Worm (Caenorhabditis elegans) whole organism, dauer: Measurements from ENCODE around the gene rpn-11.

ENCODE experiments used
- unc-62 ChIP-seq: sonication (generic microtip); optimal IDR thresholded peaks from 2 replicates; lab custom pipeline; 2017; ENCODE audit warnings: missing biosample characterization, missing genetic modification reagents, missing genetic modification characterization

rpn-11 gene

ce11 chrII:4038541-4038940 is 5.8 kb downstream of the rpn-11 start, which contains the start of gene pqn-48:
pqn-48 (plus strand) TSS chrII:4038884.
- TF ChIP-seq unc-62, result no peak

- no peak for TF ChIP-seq unc-62
Measured at ce11 chrII:4032293-4032692, 12.1 kb downstream of the rpn-11 start, which contains the start of gene K07D4.4. K07D4.4 (minus strand) TSS chrII:4032393.

ce11 chrII:4028276-4028675 is 16.1 kb downstream of the rpn-11 start, which contains the start of gene K07D4.9:
K07D4.9 (plus strand) TSS chrII:4028576.
- TF ChIP-seq unc-62, result no peak

DNA sequence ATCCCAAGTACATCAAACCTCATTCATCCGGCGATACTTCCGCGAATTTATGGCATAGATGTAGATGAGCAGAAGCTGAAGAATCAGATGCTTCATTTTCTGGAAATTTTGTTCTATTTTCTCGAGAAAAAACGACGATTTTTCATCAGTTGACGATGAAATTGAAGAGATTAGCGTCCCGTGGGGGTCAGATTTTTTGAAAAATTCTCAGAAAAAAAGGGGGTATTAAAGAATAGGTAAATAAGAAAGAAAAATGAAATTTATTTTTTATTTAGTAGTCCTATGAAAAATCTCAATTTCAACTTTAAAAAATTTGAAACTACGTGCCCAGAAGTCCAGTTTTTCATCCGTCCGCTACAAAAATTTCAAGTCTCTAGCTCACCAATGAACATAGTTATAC is 18.9 kb downstream of the rpn-11 start, which contains the start of gene K07D4.5:
Gene K07D4.5 (minus strand): TSS at position 101 of the 400 bp plus-strand sequence.
- no peak for TF ChIP-seq unc-62

DNA sequence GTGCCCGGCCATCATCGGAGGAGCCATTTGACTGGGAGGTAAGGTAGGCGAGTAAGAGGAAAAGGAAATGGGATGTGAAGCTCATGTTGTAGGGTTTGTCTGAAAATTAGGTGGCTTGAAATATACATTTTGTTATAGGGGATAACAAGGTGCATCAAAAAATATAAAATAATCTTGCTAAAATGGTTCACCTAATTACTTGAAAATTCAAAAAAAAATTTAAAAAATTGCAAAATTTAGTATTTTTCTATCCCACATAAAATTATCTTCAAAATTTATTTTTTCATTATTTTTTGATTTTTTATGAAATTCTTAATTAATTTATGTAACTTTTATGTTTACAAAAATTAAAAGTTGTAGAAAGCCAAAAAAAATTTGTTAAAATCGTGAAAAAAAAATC is 25.7 kb downstream of the rpn-11 start, which contains the start of gene K07D4.6:
Gene K07D4.6 (minus strand): TSS at position 101 of the 400 bp plus-strand sequence.
- TF ChIP-seq unc-62, result no peak

- no peak for TF ChIP-seq unc-62
Measured at ce11 chrII:4011518-4011917, 32.8 kb downstream of the rpn-11 start.

- no peak for TF ChIP-seq unc-62
Measured at ce11 chrII:4007972-4008371, 36.4 kb downstream of the rpn-11 start.

DNA sequence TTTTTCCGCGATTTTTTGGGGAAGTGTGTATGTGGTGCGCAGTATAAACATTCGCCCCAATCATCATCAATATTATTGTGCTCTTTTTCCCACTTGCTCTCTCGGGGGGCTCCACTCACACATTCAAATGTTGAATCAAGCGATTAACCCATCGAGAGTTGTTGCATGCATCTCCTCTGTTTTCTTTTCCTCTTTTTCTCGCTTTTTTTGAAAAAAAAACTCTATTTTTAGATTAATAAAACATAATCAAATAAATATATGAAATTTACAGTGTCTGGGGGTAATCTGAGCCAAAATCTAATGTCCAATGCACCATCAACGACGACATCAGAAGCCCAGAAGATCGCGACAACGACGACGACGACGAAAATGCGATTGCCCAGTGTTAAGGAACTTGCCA is 39.7 kb downstream of the rpn-11 start, which contains the start of gene ephx-1:
Gene ephx-1 (plus strand): TSS at position 301 of the 400 bp plus-strand sequence.
- no peak for TF ChIP-seq unc-62

DNA sequence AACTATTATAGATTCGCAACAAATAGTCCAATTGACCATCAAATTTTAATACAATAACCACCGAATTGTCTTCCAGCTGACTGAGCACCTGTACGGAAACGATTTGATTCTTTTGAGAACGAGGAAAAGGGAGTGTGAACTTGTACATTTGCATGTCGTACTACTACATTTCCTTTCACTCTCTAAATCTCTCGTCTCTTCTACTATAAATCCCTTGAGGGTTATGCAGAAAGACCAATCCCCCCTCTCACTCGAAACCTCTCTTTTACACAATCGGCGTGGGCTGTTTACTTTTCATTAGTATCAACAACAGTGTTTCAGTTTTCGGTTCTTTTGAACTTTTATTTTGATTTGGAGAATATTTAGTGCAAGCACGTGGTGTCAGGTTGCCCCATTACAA is 42.2 kb downstream of the rpn-11 start:
- TF ChIP-seq unc-62, result no peak

- TF ChIP-seq unc-62, result no peak
Measured at ce11 chrII:4000430-4000829, 43.9 kb downstream of the rpn-11 start.

DNA sequence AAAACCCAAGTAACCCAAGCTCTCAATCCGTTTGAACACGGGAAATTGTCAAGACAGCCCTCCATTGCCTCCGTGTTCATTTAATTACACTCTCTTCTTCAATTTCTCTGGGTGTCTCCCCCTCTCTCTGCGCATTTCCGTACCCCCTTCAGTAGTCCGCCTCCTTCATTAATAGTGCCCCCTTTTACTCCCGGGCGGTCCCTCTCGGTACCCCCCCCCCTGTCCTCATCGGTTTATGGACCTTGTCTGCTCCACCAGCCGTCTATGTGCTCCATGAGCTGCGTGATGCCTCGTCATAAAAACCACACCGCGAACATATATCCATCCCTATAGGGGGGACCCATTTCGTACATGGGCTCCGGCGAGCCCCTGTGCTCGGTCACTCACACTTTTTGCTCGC is 44.8 kb downstream of the rpn-11 start:
- no peak for TF ChIP-seq unc-62

DNA sequence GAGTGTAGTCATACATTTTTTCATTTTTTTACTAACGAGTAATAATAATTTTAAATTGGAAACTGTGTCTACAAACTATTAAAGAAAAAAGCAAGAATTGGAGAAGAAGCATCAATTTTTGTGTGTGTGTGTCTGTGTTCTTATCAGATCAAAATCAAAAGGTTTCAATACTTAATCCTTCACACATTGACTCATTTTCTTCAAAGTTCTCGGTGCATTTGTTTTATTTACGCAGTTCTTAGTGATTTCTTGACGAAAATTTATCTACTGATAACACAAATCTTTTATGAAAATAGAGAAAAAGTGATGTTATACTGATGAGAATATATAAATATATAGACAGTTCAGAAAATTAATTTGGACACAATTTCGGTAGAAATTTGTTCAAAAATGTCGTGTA is 48.3 kb downstream of the rpn-11 start, which contains the start of gene clc-22:
Gene clc-22 (minus strand): TSS at position 71 of the 400 bp plus-strand sequence.
- no peak for TF ChIP-seq unc-62
